Worm (Caenorhabditis elegans) whole organism, L4/young adult: ENCODE results near the gene ssu-1.

Experiments
- W03F9.2 ChIP-seq: fragments of 150-350 bp; optimal IDR thresholded peaks from 2 replicates; lab custom pipeline; 2014; ENCODE audit warnings: missing biosample characterization, missing genetic modification characterization
- dao-5 ChIP-seq: sonication (generic microtip); optimal IDR thresholded peaks from 2 replicates; lab custom pipeline; 2016; ENCODE audit warnings: missing genotype, missing genetic modification characterization, moderate library complexity, missing compliant biosample characterization

DNA sequence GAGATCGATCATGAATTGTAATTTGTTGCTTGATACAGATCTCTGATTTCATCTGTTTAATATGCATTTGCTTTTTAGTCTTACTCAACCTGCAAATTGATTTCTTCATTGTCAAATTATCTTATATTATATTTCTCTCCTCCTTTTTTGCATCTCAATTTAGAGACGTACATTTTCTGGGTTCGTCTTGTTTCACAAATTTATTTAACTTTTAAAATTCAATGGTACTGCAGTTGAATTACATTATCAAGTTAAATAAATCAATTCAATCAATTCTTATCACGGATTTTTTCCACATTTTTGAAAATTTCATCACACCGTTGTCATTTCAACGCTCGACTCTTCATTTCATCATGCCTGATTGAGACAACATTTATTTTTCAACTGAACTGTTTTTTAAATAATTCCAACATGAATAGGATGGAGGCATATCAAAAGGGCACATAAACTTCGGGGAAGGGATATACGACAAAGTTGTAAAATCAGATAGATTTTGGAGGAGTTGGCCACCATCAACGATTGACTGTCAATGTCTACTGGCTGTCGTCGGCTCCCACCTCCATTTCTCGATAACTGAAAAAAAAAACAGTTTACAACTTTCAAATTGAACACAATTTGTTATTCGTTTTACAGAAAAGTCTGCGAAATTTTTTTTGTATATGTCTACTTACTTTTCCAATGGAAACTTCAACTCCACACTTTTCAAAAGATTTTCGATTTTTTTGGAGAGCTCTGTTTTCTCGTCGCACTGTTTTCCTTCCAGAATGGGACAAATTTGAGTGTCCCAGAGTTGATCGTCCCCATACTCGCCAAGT, 29.4 kb upstream of the ssu-1 start:
- no peak for TF ChIP-seq W03F9.2 (tag; lab: Kevin White, UChicago)
- no peak for TF ChIP-seq dao-5
